Fruit fly (Drosophila melanogaster) whole organism, prepupa: ENCODE measurements around the gene CG14082.

Experiments
- CG11902 ChIP-seq: fragments of 200-800 bp; sonication (Bioruptor generic); optimal IDR thresholded peaks from 3 replicates; lab custom pipeline; 2016; ENCODE audit warnings: missing biosample characterization, missing genetic modification characterization
- Eip75B ChIP-seq: fragments of 200-800 bp; sonication (Bioruptor generic); optimal IDR thresholded peaks from 3 replicates; lab custom pipeline; 2016; ENCODE audit warnings: missing biosample characterization, missing genetic modification characterization
- Gug ChIP-seq: fragments of 200-800 bp; sonication (Bioruptor generic); IDR thresholded peaks from 2 replicates; pipeline ENCODE4 v1.3.6; 2022; ENCODE audit warnings: missing biosample characterization, missing genetic modification characterization
- Met ChIP-seq: fragments of 200-800 bp; sonication (Bioruptor generic); optimal IDR thresholded peaks from 3 replicates; lab custom pipeline; 2016; ENCODE audit warnings: missing biosample characterization, missing genetic modification characterization
- achi ChIP-seq: fragments of 200-800 bp; sonication (Bioruptor generic); optimal IDR thresholded peaks from 3 replicates; lab custom pipeline; 2016; ENCODE audit warnings: missing biosample characterization, missing genetic modification characterization
- eg ChIP-seq: fragments of 200-800 bp; sonication (Bioruptor generic); IDR thresholded peaks from 3 replicates; pipeline ENCODE4 v1.3.6; 2022; ENCODE audit warnings: missing biosample characterization, missing genetic modification characterization

DNA sequence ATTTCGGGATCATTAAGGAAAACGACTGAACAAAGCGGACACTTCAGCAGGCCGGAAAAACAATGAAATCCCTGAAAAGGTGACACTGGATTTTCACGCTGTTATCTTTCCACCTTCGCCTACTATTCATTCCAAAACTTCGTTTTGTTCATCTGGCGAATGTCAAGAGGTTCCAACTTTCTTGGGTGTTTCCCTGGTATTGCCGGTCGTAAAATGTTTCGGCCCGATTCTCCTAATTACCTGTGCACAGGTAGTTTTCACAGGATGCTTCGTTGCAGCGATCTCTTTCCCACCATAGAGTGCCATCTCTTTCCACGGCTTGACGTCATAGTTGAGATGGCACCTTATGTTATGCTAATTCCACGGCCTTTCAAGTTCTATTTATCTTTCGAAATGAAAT is 55.6 kb downstream of the CG14082 start:
- TF ChIP-seq Met (no peak), achi (GFP tag; lab: Kevin White, UChicago) (no peak), Eip75B (GFP tag; lab: Kevin White, UChicago) (no peak), eg (GFP tag; lab: Robert Waterston, UW) (no peak), CG11902 (GFP tag; lab: Kevin White, UChicago) (no peak), Gug (GFP tag; lab: Robert Waterston, UW) (no peak)
